Worm (Caenorhabditis elegans): ENCODE results near the gene ivd-1.

DNA sequence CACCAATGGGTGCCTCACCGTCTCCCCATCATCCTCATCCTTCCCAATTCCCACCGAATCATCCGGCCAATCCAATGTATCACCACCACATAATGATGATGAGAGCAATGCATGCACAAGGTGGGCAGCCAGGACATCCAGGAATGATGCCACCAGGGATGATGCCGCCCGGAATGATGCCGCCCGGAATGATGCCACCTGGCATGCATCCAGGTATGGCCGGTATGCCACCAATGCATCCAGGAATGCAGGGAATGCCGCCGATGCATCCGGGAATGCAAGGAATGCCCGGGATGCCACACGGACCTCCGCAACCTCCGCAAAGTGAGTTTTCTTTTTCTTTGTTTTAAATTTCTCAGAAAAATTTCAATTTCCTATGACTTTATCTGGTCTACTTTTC lies 2.9 kb downstream of the ivd-1 start:
- TF ChIP-seq him-1 (tag; optimal IDR thresholded peaks at IDR 0.05): no peak
- no peak for TF ChIP-seq dao-5 (tag; optimal IDR thresholded peaks at IDR 0.05)
- TF ChIP-seq W03F9.2 (tag; optimal IDR thresholded peaks at IDR 0.05): no peak
